Fruit fly (Drosophila melanogaster): ENCODE data around the gene MED30.
A peak's percentile ranks its signal among the peaks of the same experiment; 100 is the strongest.

The MED30 gene

DNA sequence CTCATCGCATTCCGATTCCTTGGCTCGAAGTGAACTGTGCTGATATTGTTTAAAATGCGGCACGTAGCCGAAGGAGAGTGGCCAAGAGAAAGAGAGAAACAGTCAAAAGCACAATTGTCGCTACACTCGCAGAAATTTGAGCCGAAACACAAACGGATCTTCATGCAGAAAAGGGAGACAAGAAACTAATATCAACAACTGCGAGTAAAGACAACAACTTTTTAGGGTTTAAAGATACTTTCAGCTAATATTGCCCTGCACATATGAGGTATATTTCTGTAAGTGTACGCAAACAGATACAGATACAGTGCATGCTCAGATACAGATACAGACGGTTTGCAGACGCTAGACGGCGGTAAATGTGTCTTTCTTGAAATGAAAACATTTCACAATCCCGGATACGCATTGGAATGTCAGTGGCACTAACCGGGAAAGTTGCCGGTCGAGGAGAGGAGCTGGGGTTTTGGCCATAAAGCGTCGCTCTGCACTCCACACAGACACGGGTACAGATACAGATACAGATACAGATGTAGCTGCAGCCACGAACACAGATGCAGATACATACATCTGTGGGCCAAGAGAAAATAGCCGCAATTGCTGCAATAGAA, 9.7 kb downstream of the MED30 start:
- peak; percentile 94 for TF ChIP-seq CG8119 (GFP tag; IDR thresholded peaks at IDR 0.05)
- peak; percentile 95 for TF ChIP-seq eg (GFP tag; IDR thresholded peaks at IDR 0.05)
- peak; percentile 81 for TF ChIP-seq CG3032 (tag; optimal IDR thresholded peaks at IDR 0.05)
- peak; percentile 78 for TF ChIP-seq CG8632 (GFP tag; optimal IDR thresholded peaks at IDR 0.05)
- TF ChIP-seq fd85E (GFP tag; optimal IDR thresholded peaks at IDR 0.05): peak; percentile 65
- TF ChIP-seq net (GFP tag; optimal IDR thresholded peaks at IDR 0.05): peak; percentile 90
- TF ChIP-seq achi (GFP tag; optimal IDR thresholded peaks at IDR 0.05): peak; percentile 92
- peak; percentile 95 for TF ChIP-seq OdsH (GFP tag; optimal IDR thresholded peaks at IDR 0.05)
- peak; percentile 92 for TF ChIP-seq Met (GFP tag; optimal IDR thresholded peaks at IDR 0.05)
- TF ChIP-seq CG9139 (GFP tag; optimal IDR thresholded peaks at IDR 0.05): peak; percentile 50
- TF ChIP-seq Sox102F (GFP tag; optimal IDR thresholded peaks at IDR 0.05): peak; percentile 89
- peak; percentile 76 for TF ChIP-seq Sox15 (GFP tag; optimal IDR thresholded peaks at IDR 0.05)
- peak; percentile 92 for TF ChIP-seq Gug (GFP tag; IDR thresholded peaks at IDR 0.05)
- TF ChIP-seq spab (GFP tag; optimal IDR thresholded peaks at IDR 0.05): peak; percentile 77
- peak; percentile 77 for TF ChIP-seq CG6808 (GFP tag; optimal IDR thresholded peaks at IDR 0.05)
- TF ChIP-seq CG4318 (GFP tag; optimal IDR thresholded peaks at IDR 0.05): peak; percentile 96
- TF ChIP-seq fkh (GFP tag; optimal IDR thresholded peaks at IDR 0.05): peak; percentile 80
- peak; percentile 82 for TF ChIP-seq dsx (GFP tag; optimal IDR thresholded peaks at IDR 0.05; ENCODE audit: poor library complexity, severe bottlenecking)
- TF ChIP-seq Ets21C (GFP tag; optimal IDR thresholded peaks at IDR 0.05): peak; percentile 82
- TF ChIP-seq CG6854 (GFP tag; optimal IDR thresholded peaks at IDR 0.05): peak; percentile 80
- TF ChIP-seq acj6 (GFP tag; optimal IDR thresholded peaks at IDR 0.05): peak; percentile 94
- TF ChIP-seq Hr39 (GFP tag; optimal IDR thresholded peaks at IDR 0.05): peak; percentile 91
- TF ChIP-seq Sox14 (GFP tag; optimal IDR thresholded peaks at IDR 0.05): peak; percentile 93
- TF ChIP-seq Hr38 (GFP tag; optimal IDR thresholded peaks at IDR 0.05): peak; percentile 70
- peak; percentile 86 for TF ChIP-seq CG34406 (GFP tag; optimal IDR thresholded peaks at IDR 0.05)
- peak; percentile 77 for TF ChIP-seq CG16779 (tag; optimal IDR thresholded peaks at IDR 0.05)
- peak; percentile 98 for TF ChIP-seq Hr4 (GFP tag; optimal IDR thresholded peaks at IDR 0.05)
- peak; percentile 86 for TF ChIP-seq CG1621 (tag; optimal IDR thresholded peaks at IDR 0.05)
- TF ChIP-seq svp (GFP tag): peak; percentile 93
- peak; percentile 95 for TF ChIP-seq Lpt (GFP tag; optimal IDR thresholded peaks at IDR 0.05)
- peak; percentile 87 for TF ChIP-seq CG6276 (GFP tag; optimal IDR thresholded peaks at IDR 0.05)
- TF ChIP-seq Eip75B (GFP tag; optimal IDR thresholded peaks at IDR 0.05): peak; percentile 92
- TF ChIP-seq cyc (GFP tag; optimal IDR thresholded peaks at IDR 0.05): peak; percentile 92
- peak; percentile 91 for TF ChIP-seq esn (GFP tag; optimal IDR thresholded peaks at IDR 0.05)
- TF ChIP-seq fd59A (GFP tag; optimal IDR thresholded peaks at IDR 0.05): peak; percentile 82
- TF ChIP-seq CG11902 (GFP tag; optimal IDR thresholded peaks at IDR 0.05): peak; percentile 84
- peak; percentile 87 for TF ChIP-seq Smox (GFP tag; optimal IDR thresholded peaks at IDR 0.05)
- TF ChIP-seq CG15336 (GFP tag; IDR thresholded peaks at IDR 0.05): peak; percentile 94
- peak; percentile 87 for TF ChIP-seq lz (GFP tag; optimal IDR thresholded peaks at IDR 0.05)
- peak; percentile 83 for TF ChIP-seq CG11294 (GFP tag; IDR thresholded peaks at IDR 0.05)
- TF ChIP-seq ss (GFP tag; optimal IDR thresholded peaks at IDR 0.05): peak; percentile 62 to 67
- TF ChIP-seq salr (GFP tag; optimal IDR thresholded peaks at IDR 0.05): peak; percentile 75 to 93
- peak; percentile 89 for TF ChIP-seq CG6792 (GFP tag; optimal IDR thresholded peaks at IDR 0.05)
- peak; percentile 92 for TF ChIP-seq CG7368 (GFP tag; optimal IDR thresholded peaks at IDR 0.05)
- peak; percentile 89 for TF ChIP-seq topi (GFP tag; optimal IDR thresholded peaks at IDR 0.05)
- peak; percentile 91 for TF ChIP-seq CG11762 (GFP tag; optimal IDR thresholded peaks at IDR 0.05; ENCODE audit: insufficient read depth)
- peak; percentile 97 for TF ChIP-seq Eip78C (GFP tag)
- TF ChIP-seq Ets96B (tag; optimal IDR thresholded peaks at IDR 0.05): peak; percentile 84
- TF ChIP-seq CG8319 (GFP tag; optimal IDR thresholded peaks at IDR 0.05): peak; percentile 81
- TF ChIP-seq CG10669 (GFP tag; optimal IDR thresholded peaks at IDR 0.05): peak; percentile 84
- TF ChIP-seq pdm3 (GFP tag; optimal IDR thresholded peaks at IDR 0.05): peak; percentile 94

All from whole organism, prepupa.